Worm (Caenorhabditis elegans): ENCODE measurements around the gene C17C3.1.

ce11 chrII:5557134-5557533, 13.2 kb upstream of the C17C3.1 start:
- no peak for TF ChIP-seq lim-6 (tag; optimal IDR thresholded peaks at IDR 0.05)
- TF ChIP-seq unc-55 (GFP tag; optimal IDR thresholded peaks at IDR 0.05): no peak
- TF ChIP-seq ceh-19 (GFP tag; optimal IDR thresholded peaks at IDR 0.05): no peak
- TF ChIP-seq pat-9 (tag; optimal IDR thresholded peaks at IDR 0.05): no peak
- no peak for TF ChIP-seq madf-2 (tag; optimal IDR thresholded peaks at IDR 0.05)
- TF ChIP-seq dmd-4 (tag; optimal IDR thresholded peaks at IDR 0.05; ENCODE audit: borderline replicate concordance): no peak

Data from whole organism, late embryonic.